Worm (Caenorhabditis elegans) whole organism, early embryonic: ENCODE measurements around the gene alfa-1.

Experiments
- B0310.2 ChIP-seq: sonication (generic microtip); optimal IDR thresholded peaks from 2 replicates; lab custom pipeline; 2016; ENCODE audit warnings: mild to moderate bottlenecking, missing genetic modification characterization, missing compliant biosample characterization
- F13C5.2 ChIP-seq: sonication (generic microtip); optimal IDR thresholded peaks from 2 replicates; lab custom pipeline; 2017; ENCODE audit warnings: mild to moderate bottlenecking, missing genetic modification characterization, inconsistent platforms, missing compliant biosample characterization
- ama-1 ChIP-seq: fragments of 150-350 bp; optimal IDR thresholded peaks from 2 replicates; lab custom pipeline; 2014
- flt-1 ChIP-seq: fragments of 200-800 bp; sonication (Bioruptor generic); IDR thresholded peaks from 2 replicates; pipeline ENCODE4 v1.3.6; 2022; ENCODE audit warnings: missing genetic modification characterization, missing compliant biosample characterization
- pes-1 ChIP-seq: fragments of 200-800 bp; sonication (Bioruptor generic); IDR thresholded peaks from 2 replicates; pipeline ENCODE4 v1.3.6; 2022; ENCODE audit warnings: missing genetic modification reagents, missing genetic modification characterization, missing compliant biosample characterization

ce11 chrII:7684589-7684988 lies 22.3 kb upstream of the alfa-1 start, which contains the start of gene F18A1.1:
- TF ChIP-seq ama-1 (lab: Kevin White, UChicago) (no peak), pes-1 (GFP tag; lab: Robert Waterston, UW) (no peak), B0310.2 (tag; lab: Kevin White, UChicago) (no peak), F13C5.2 (tag; lab: Kevin White, UChicago) (no peak), flt-1 (GFP tag; lab: Robert Waterston, UW) (no peak)
